Worm (Caenorhabditis elegans): Measurements from ENCODE around the gene kmo-1.

The kmo-1 gene

ce11 chrV:12103920-12104319 is 33.6 kb upstream of the kmo-1 start, which contains the start of gene nhr-153:
nhr-153 (plus strand) TSS chrV:12104220.
- no peak for TF ChIP-seq sea-1 (GFP tag; conservative IDR thresholded peaks at IDR 0.05)
- no peak for TF ChIP-seq tra-4 (tag; optimal IDR thresholded peaks at IDR 0.05)
- no peak for TF ChIP-seq ceh-36 (tag; optimal IDR thresholded peaks at IDR 0.05)
- no peak for TF ChIP-seq tbx-11 (GFP tag; IDR thresholded peaks at IDR 0.05)
- TF ChIP-seq F13C5.2 (tag; optimal IDR thresholded peaks at IDR 0.05), result no peak
- TF ChIP-seq ets-7 (tag; optimal IDR thresholded peaks at IDR 0.05), result no peak
- TF ChIP-seq ama-1 (optimal IDR thresholded peaks at IDR 0.05), result no peak
- TF ChIP-seq hnd-1 (tag; optimal IDR thresholded peaks at IDR 0.05), result no peak
- TF ChIP-seq tbx-37 (GFP tag; conservative IDR thresholded peaks at IDR 0.05), result no peak
- TF ChIP-seq hmbx-1 (tag; optimal IDR thresholded peaks at IDR 0.05), result no peak
- TF ChIP-seq hmg-4 (GFP tag; optimal IDR thresholded peaks at IDR 0.05), result no peak
- no peak for TF ChIP-seq scrt-1 (GFP tag; IDR thresholded peaks at IDR 0.05)
- TF ChIP-seq pes-1 (GFP tag; IDR thresholded peaks at IDR 0.05), result no peak
- TF ChIP-seq flt-1 (GFP tag; IDR thresholded peaks at IDR 0.05), result no peak
- TF ChIP-seq aly-1 (tag; optimal IDR thresholded peaks at IDR 0.05), result no peak
- TF ChIP-seq ceh-13 (GFP tag; optimal IDR thresholded peaks at IDR 0.05), result no peak
- TF ChIP-seq B0310.2 (tag; optimal IDR thresholded peaks at IDR 0.05), result no peak

- TF ChIP-seq scrt-1 (GFP tag; IDR thresholded peaks at IDR 0.05) (no peak), B0310.2 (tag; optimal IDR thresholded peaks at IDR 0.05) (no peak), hmbx-1 (tag; optimal IDR thresholded peaks at IDR 0.05) (no peak), F13C5.2 (tag; optimal IDR thresholded peaks at IDR 0.05) (no peak), pes-1 (GFP tag; IDR thresholded peaks at IDR 0.05) (no peak), flt-1 (GFP tag; IDR thresholded peaks at IDR 0.05) (no peak), ets-7 (tag; optimal IDR thresholded peaks at IDR 0.05) (no peak), hmg-4 (GFP tag; optimal IDR thresholded peaks at IDR 0.05) (no peak), tbx-37 (GFP tag; conservative IDR thresholded peaks at IDR 0.05) (no peak)
Measured at ce11 chrV:12100794-12101343, 30.6 kb upstream of the kmo-1 start, which contains the start of gene nhr-154. nhr-154 (plus strand) TSS chrV:12101293.

ce11 chrV:12098123-12098522 is 27.8 kb upstream of the kmo-1 start, which contains the start of gene nhr-209:
nhr-209 (plus strand) TSS chrV:12098149.
- no peak for TF ChIP-seq ceh-13 (GFP tag; optimal IDR thresholded peaks at IDR 0.05)

- TF ChIP-seq flt-1 (GFP tag; IDR thresholded peaks at IDR 0.05), result no peak
- TF ChIP-seq tbx-11 (GFP tag; IDR thresholded peaks at IDR 0.05), result no peak
- no peak for TF ChIP-seq F13C5.2 (tag; optimal IDR thresholded peaks at IDR 0.05)
- no peak for TF ChIP-seq ceh-13 (GFP tag; optimal IDR thresholded peaks at IDR 0.05)
- TF ChIP-seq sea-1 (GFP tag; conservative IDR thresholded peaks at IDR 0.05), result no peak
- no peak for TF ChIP-seq pes-1 (GFP tag; IDR thresholded peaks at IDR 0.05)
- TF ChIP-seq ceh-36 (tag; optimal IDR thresholded peaks at IDR 0.05), result no peak
- TF ChIP-seq hnd-1 (tag; optimal IDR thresholded peaks at IDR 0.05), result no peak
- TF ChIP-seq tbx-37 (GFP tag; conservative IDR thresholded peaks at IDR 0.05), result no peak
- TF ChIP-seq aly-1 (tag; optimal IDR thresholded peaks at IDR 0.05), result no peak
- no peak for TF ChIP-seq scrt-1 (GFP tag; IDR thresholded peaks at IDR 0.05)
- no peak for TF ChIP-seq ets-7 (tag; optimal IDR thresholded peaks at IDR 0.05)
- TF ChIP-seq tra-4 (tag; optimal IDR thresholded peaks at IDR 0.05), result no peak
- TF ChIP-seq hmg-4 (GFP tag; optimal IDR thresholded peaks at IDR 0.05), result no peak
- TF ChIP-seq ama-1 (optimal IDR thresholded peaks at IDR 0.05), result no peak
- TF ChIP-seq hmbx-1 (tag; optimal IDR thresholded peaks at IDR 0.05), result no peak
- TF ChIP-seq B0310.2 (tag; optimal IDR thresholded peaks at IDR 0.05), result no peak
Measured at ce11 chrV:12095865-12096264, 25.5 kb upstream of the kmo-1 start, which contains the start of gene nhr-207. nhr-207 (plus strand) TSS chrV:12096146.

- TF ChIP-seq aly-1 (tag; optimal IDR thresholded peaks at IDR 0.05), result no peak
Measured at ce11 chrV:12094030-12094429, 23.7 kb upstream of the kmo-1 start, which contains the start of gene nhr-208. nhr-208 (plus strand) TSS chrV:12094317.

ce11 chrV:12091759-12092158 is 21.4 kb upstream of the kmo-1 start, which contains the start of gene nhr-206:
nhr-206 (plus strand) TSS chrV:12092006.
- TF ChIP-seq hmg-4 (GFP tag; optimal IDR thresholded peaks at IDR 0.05) (no peak), aly-1 (tag; optimal IDR thresholded peaks at IDR 0.05) (no peak), sea-1 (GFP tag; conservative IDR thresholded peaks at IDR 0.05) (no peak)

ce11 chrV:12088773-12089172 is 18.5 kb upstream of the kmo-1 start, which contains the start of gene R07B7.12:
R07B7.12 (plus strand) TSS chrV:12089073.
- TF ChIP-seq sea-1 (GFP tag; conservative IDR thresholded peaks at IDR 0.05) (no peak), ama-1 (optimal IDR thresholded peaks at IDR 0.05) (no peak), tbx-11 (GFP tag; IDR thresholded peaks at IDR 0.05) (no peak), F13C5.2 (tag; optimal IDR thresholded peaks at IDR 0.05) (no peak), ceh-36 (tag; optimal IDR thresholded peaks at IDR 0.05) (no peak), tbx-37 (GFP tag; conservative IDR thresholded peaks at IDR 0.05) (no peak), B0310.2 (tag; optimal IDR thresholded peaks at IDR 0.05) (no peak), hmg-4 (GFP tag; optimal IDR thresholded peaks at IDR 0.05) (no peak), ets-7 (tag; optimal IDR thresholded peaks at IDR 0.05) (no peak), scrt-1 (GFP tag; IDR thresholded peaks at IDR 0.05) (no peak), flt-1 (GFP tag; IDR thresholded peaks at IDR 0.05) (no peak), tra-4 (tag; optimal IDR thresholded peaks at IDR 0.05) (no peak), ceh-13 (GFP tag; optimal IDR thresholded peaks at IDR 0.05) (no peak), aly-1 (tag; optimal IDR thresholded peaks at IDR 0.05) (no peak), pes-1 (GFP tag; IDR thresholded peaks at IDR 0.05) (no peak), hnd-1 (tag; optimal IDR thresholded peaks at IDR 0.05) (no peak), hmbx-1 (tag; optimal IDR thresholded peaks at IDR 0.05) (no peak)

ce11 chrV:12086934-12087333 is 16.6 kb upstream of the kmo-1 start, which contains the start of gene gana-1:
gana-1 (plus strand) TSS chrV:12087234.
- TF ChIP-seq hmbx-1 (tag; optimal IDR thresholded peaks at IDR 0.05) (no peak), hmg-4 (GFP tag; optimal IDR thresholded peaks at IDR 0.05) (no peak), tra-4 (tag; optimal IDR thresholded peaks at IDR 0.05) (no peak), ets-7 (tag; optimal IDR thresholded peaks at IDR 0.05) (no peak), pes-1 (GFP tag; IDR thresholded peaks at IDR 0.05) (no peak), aly-1 (tag; optimal IDR thresholded peaks at IDR 0.05) (no peak), F13C5.2 (tag; optimal IDR thresholded peaks at IDR 0.05) (no peak), ceh-13 (GFP tag; optimal IDR thresholded peaks at IDR 0.05) (no peak), B0310.2 (tag; optimal IDR thresholded peaks at IDR 0.05) (no peak), hnd-1 (tag; optimal IDR thresholded peaks at IDR 0.05) (no peak), sea-1 (GFP tag; conservative IDR thresholded peaks at IDR 0.05) (no peak), flt-1 (GFP tag; IDR thresholded peaks at IDR 0.05) (no peak), scrt-1 (GFP tag; IDR thresholded peaks at IDR 0.05) (no peak), ceh-36 (tag; optimal IDR thresholded peaks at IDR 0.05) (no peak), tbx-37 (GFP tag; conservative IDR thresholded peaks at IDR 0.05) (no peak), ama-1 (optimal IDR thresholded peaks at IDR 0.05) (no peak), tbx-11 (GFP tag; IDR thresholded peaks at IDR 0.05) (no peak)

Measured in whole organism, early embryonic.